Worm (Caenorhabditis elegans): Measurements from ENCODE around the gene F32D8.7.
"Not testable (repeated sequence)": the region's sequence is repeated elsewhere in the genome, so short reads cannot be mapped to it uniquely, and the experiment has no call there.

- TF ChIP-seq elt-3 (tag; optimal IDR thresholded peaks at IDR 0.05); ama-1 (optimal IDR thresholded peaks at IDR 0.05); mep-1 (tag; optimal IDR thresholded peaks at IDR 0.05); aly-2 (tag; optimal IDR thresholded peaks at IDR 0.05); elt-2 (tag; optimal IDR thresholded peaks at IDR 0.05); egl-27 (tag; optimal IDR thresholded peaks at IDR 0.05); nhr-77 (tag; optimal IDR thresholded peaks at IDR 0.05); blmp-1 (tag; optimal IDR thresholded peaks at IDR 0.05); nhr-71 (tag; optimal IDR thresholded peaks at IDR 0.05); nhr-11 (tag; optimal IDR thresholded peaks at IDR 0.05): not testable (repeated sequence)
These were observed 31.9 kb upstream of the F32D8.7 start for ce11 chrV:10866340-10866739.
